Worm (Caenorhabditis elegans) whole organism, early embryonic: Measurements from ENCODE around the gene C28A5.1.
"Not testable (repeated sequence)": the region's sequence is repeated elsewhere in the genome, so short reads cannot be mapped to it uniquely, and the experiment has no call there.

Source experiments
- F13C5.2 ChIP-seq: sonication (generic microtip); optimal IDR thresholded peaks from 2 replicates; lab custom pipeline; 2017; ENCODE audit warnings: mild to moderate bottlenecking, missing genetic modification characterization, inconsistent platforms, missing compliant biosample characterization
- ama-1 ChIP-seq: fragments of 150-350 bp; optimal IDR thresholded peaks from 2 replicates; lab custom pipeline; 2014
- ceh-36 ChIP-seq: sonication (generic microtip); optimal IDR thresholded peaks from 2 replicates; lab custom pipeline; 2016; ENCODE audit warnings: missing genetic modification characterization, inconsistent platforms, missing compliant biosample characterization
- flt-1 ChIP-seq: fragments of 200-800 bp; sonication (Bioruptor generic); IDR thresholded peaks from 2 replicates; pipeline ENCODE4 v1.3.6; 2022; ENCODE audit warnings: missing genetic modification characterization, missing compliant biosample characterization
- hmg-4 ChIP-seq: fragments of 200-800 bp; sonication (Bioruptor generic); optimal IDR thresholded peaks from 2 replicates; lab custom pipeline; 2018; ENCODE audit warnings: mild to moderate bottlenecking, missing genetic modification characterization, missing compliant biosample characterization
- tbx-11 ChIP-seq: fragments of 200-800 bp; sonication (Bioruptor generic); IDR thresholded peaks from 2 replicates; pipeline ENCODE4 v1.3.6; 2022; ENCODE audit warnings: missing genetic modification characterization, missing compliant biosample characterization
- tbx-37 ChIP-seq: fragments of 200-800 bp; sonication (Bioruptor generic); conservative IDR thresholded peaks from 2 replicates; pipeline ENCODE4 v1.3.6; 2022; ENCODE audit warnings: missing genetic modification reagents, missing genetic modification characterization, missing compliant biosample characterization
- tra-4 ChIP-seq: sonication (generic microtip); optimal IDR thresholded peaks from 2 replicates; lab custom pipeline; 2017; ENCODE audit warnings: missing genetic modification characterization, missing compliant biosample characterization

DNA sequence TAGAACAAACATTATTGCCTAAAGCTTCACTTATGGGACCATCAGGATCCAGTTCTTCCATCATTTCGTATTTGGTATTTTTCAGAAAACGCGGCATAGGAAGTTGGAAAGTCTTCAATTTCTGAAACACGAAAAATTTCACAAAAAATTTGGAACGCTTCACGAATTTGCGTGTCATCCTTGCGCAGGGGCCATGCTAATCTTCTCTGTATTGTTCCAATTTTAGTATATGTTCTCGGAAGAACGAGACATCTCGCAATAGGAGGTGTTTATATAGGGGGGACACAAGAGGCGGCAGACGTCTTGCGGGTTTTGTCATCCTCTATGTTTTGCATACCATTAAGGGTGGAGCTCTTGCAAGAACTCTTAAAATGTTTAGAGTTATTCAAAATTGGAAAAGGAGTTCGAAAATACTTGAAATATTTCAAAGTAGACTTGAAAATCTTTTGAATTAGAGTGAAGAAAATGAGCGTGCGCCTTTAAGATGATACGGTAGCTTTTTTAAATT is 7.4 kb downstream of the C28A5.1 start:
- not testable (repeated sequence) for TF ChIP-seq ama-1 (lab: Kevin White, UChicago)
- TF ChIP-seq tra-4 (tag; lab: Kevin White, UChicago) (peak; percentile 34), F13C5.2 (tag; lab: Kevin White, UChicago) (peak; percentile 54), ceh-36 (peak; percentile 78), flt-1 (peak; percentile 81), tbx-11 (GFP tag; lab: Robert Waterston, UW) (peak; percentile 89), tbx-37 (GFP tag; lab: Robert Waterston, UW) (peak; percentile 87), hmg-4 (GFP tag; lab: Kevin White, UChicago) (peak; percentile 85)
